Worm (Caenorhabditis elegans) whole organism, mixed stage, embryonic: ENCODE results near the gene T27D12.1.

Source experiments
- elt-3 ChIP-seq: fragments of 150-350 bp; optimal IDR thresholded peaks from 2 replicates; lab custom pipeline; 2014; ENCODE audit warnings: missing biosample characterization, missing genetic modification characterization
- mep-1 ChIP-seq: fragments of 150-350 bp; optimal IDR thresholded peaks from 2 replicates; lab custom pipeline; 2017; ENCODE audit warnings: missing biosample characterization, missing genetic modification reagents, missing genetic modification characterization, inconsistent platforms
- nhr-12 ChIP-seq: fragments of 150-350 bp; optimal IDR thresholded peaks from 2 replicates; lab custom pipeline; 2014; ENCODE audit warnings: missing biosample characterization, missing genetic modification characterization
- nhr-237 ChIP-seq: fragments of 150-350 bp; optimal IDR thresholded peaks from 2 replicates; lab custom pipeline; 2014; ENCODE audit warnings: missing biosample characterization, missing genetic modification characterization
- pha-4 ChIP-seq: fragments of 150-350 bp; optimal IDR thresholded peaks from 2 replicates; lab custom pipeline; 2018; ENCODE audit warnings: missing biosample characterization, missing genetic modification reagents, missing genetic modification characterization
- unc-62 ChIP-seq: fragments of 150-350 bp; optimal IDR thresholded peaks from 2 replicates; lab custom pipeline; 2014; ENCODE audit warnings: missing biosample characterization, missing genetic modification reagents, missing genetic modification characterization
- ztf-11 ChIP-seq: fragments of 150-350 bp; optimal IDR thresholded peaks from 2 replicates; lab custom pipeline; 2014; ENCODE audit warnings: missing biosample characterization, missing genetic modification characterization

DNA sequence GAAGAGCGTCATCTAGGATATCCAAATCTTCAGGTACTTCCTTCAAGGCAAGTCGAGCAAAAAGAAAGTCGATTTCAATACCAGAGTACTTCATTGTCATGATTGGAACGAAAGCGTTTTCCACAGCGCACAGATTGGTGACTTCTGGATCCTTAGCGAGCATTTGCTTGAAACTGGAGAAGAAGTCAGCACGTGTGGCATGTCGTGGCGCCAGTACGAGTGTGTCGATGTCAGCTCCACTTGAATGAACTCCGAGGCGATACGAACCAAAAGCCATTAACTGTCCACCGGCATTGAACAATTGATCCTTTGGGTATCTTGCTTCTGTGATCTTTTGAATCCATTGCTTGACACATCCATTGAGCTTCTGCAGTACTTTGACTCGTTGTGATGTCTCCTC, 26.4 kb upstream of the T27D12.1 start:
- TF ChIP-seq nhr-237 (tag; lab: Kevin White, UChicago) (no peak), unc-62 (GFP tag; lab: Kevin White, UChicago) (no peak), ztf-11 (no peak), mep-1 (tag; lab: Kevin White, UChicago) (no peak), pha-4 (tag; lab: Kevin White, UChicago) (no peak), nhr-12 (tag; lab: Kevin White, UChicago) (no peak), elt-3 (no peak)
